Fruit fly (Drosophila melanogaster): Measurements from ENCODE around the gene CG6985.

DNA sequence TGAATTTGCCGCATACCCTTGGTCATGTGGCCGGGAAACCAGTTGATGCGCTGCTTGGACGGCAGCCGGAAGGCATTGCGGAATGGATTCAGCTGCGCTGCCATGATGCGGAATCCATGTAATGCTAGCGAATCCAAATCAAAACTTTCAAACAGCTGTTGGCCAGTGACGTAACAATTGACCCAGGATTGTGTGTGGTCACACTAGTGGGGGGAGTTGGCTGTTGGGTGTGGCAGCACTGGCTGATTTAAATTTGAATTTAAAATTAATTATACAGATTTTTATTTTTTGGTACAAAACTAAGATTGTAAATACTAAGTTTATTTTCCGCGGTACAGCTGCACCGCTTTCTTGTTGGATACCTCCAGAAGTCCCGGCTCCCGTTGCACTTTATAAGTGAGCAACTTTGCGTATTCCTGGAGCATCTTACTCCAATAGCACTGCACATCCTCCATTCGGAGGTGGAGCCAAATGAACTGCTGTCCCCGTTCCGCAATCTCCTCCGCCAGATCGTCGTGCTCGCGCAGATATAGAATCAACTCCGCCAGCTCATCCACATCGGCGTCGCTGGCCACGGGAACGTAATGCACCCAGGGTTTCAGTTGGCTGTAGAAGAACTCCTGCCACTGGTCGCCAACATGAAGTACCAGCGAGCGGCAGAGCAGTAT is 6.6 kb downstream of the CG6985 start, which contains the start of gene CG17141:
- TF ChIP-seq disco-r (GFP tag; optimal IDR thresholded peaks at IDR 0.05): no peak
- TF ChIP-seq pan (optimal IDR thresholded peaks at IDR 0.05): no peak
- TF ChIP-seq pan (GFP tag; optimal IDR thresholded peaks at IDR 0.05 in 1 of 2, IDR thresholded peaks at IDR 0.05 in 1 of 2): no peak
- TF ChIP-seq NK7.1 (GFP tag; optimal IDR thresholded peaks at IDR 0.05): no peak
- TF ChIP-seq C15 (GFP tag; IDR thresholded peaks at IDR 0.05): no peak
- TF ChIP-seq z (GFP tag; IDR thresholded peaks at IDR 0.05): no peak
- TF ChIP-seq CG12299 (tag; optimal IDR thresholded peaks at IDR 0.05): no peak
